Fruit fly (Drosophila melanogaster) whole organism, wandering third instar larva: ENCODE data around the gene Prx1.

Experiments used
- Dfd ChIP-seq: fragments of >200 bp; optimal IDR thresholded peaks from 2 replicates; lab custom pipeline; 2017; ENCODE audit warnings: missing biosample characterization, missing genetic modification characterization
- Dif ChIP-seq: fragments of 200-275, 200-300 bp; sonication (Bioruptor generic); optimal IDR thresholded peaks from 2 replicates; lab custom pipeline; 2018; ENCODE audit warnings: missing biosample characterization, missing genetic modification characterization; ENCODE audit not compliant: partially characterized antibody
- GATAd ChIP-seq: sonication (Bioruptor generic); optimal IDR thresholded peaks from 2 replicates; lab custom pipeline; 2016; ENCODE audit warnings: missing biosample characterization, missing genetic modification characterization
- Hnf4 ChIP-seq: fragments of 200-800 bp; sonication (Bioruptor generic); optimal IDR thresholded peaks from 2 replicates; lab custom pipeline; 2016; ENCODE audit warnings: missing biosample characterization, mild to moderate bottlenecking, missing genetic modification characterization
- Hr78 ChIP-seq: fragments of >200 bp; optimal IDR thresholded peaks from 2 replicates; lab custom pipeline; 2017; ENCODE audit warnings: missing biosample characterization, missing genetic modification characterization
- Hr83 ChIP-seq: fragments of 200-300 bp; sonication (Bioruptor generic); optimal IDR thresholded peaks from 2 replicates; lab custom pipeline; 2016; ENCODE audit warnings: missing biosample characterization, mild to moderate bottlenecking, missing genetic modification characterization, moderate library complexity; ENCODE audit not compliant: poor library complexity, severe bottlenecking
- Jra ChIP-seq: sonication (Bioruptor generic); optimal IDR thresholded peaks from 2 replicates; lab custom pipeline; 2016; ENCODE audit warnings: missing biosample characterization, missing genetic modification characterization
- Mio ChIP-seq: sonication (Bioruptor generic); optimal IDR thresholded peaks from 2 replicates; lab custom pipeline; 2016; ENCODE audit warnings: missing biosample characterization, missing genetic modification characterization
- N ChIP-seq: fragments of >200 bp; optimal IDR thresholded peaks from 2 replicates; lab custom pipeline; 2018; ENCODE audit warnings: missing biosample characterization, missing external identifiers, missing genetic modification characterization
- OdsH ChIP-seq: fragments of 200-800 bp; sonication (Bioruptor generic); optimal IDR thresholded peaks from 2 replicates; lab custom pipeline; 2016; ENCODE audit warnings: missing biosample characterization, mild to moderate bottlenecking, missing genetic modification characterization
- Sp1 ChIP-seq: fragments of 200-800 bp; sonication (Bioruptor generic); optimal IDR thresholded peaks from 3 replicates; lab custom pipeline; 2019; ENCODE audit warnings: missing biosample characterization, mild to moderate bottlenecking, missing genetic modification characterization, moderate library complexity
- br ChIP-seq: fragments of 200-800 bp; sonication (Bioruptor generic); optimal IDR thresholded peaks from 2 replicates; lab custom pipeline; 2016; ENCODE audit warnings: missing biosample characterization, missing genetic modification characterization
- dl ChIP-seq, 2 experiments: fragments of 175-275, 200-275 bp in 1 of 2; fragments of 200-275 bp in 1 of 2; sonication (Bioruptor generic); optimal IDR thresholded peaks; lab custom pipeline; 2018; ENCODE audit warnings: mild to moderate bottlenecking in 2 of 2, missing biosample characterization in 2 of 2, missing genetic modification characterization in 2 of 2, moderate library complexity in 2 of 2; ENCODE audit not compliant: partially characterized antibody in 2 of 2, insufficient read depth in 1 of 2
- dmrt93B ChIP-seq: fragments of 200-800 bp; sonication (Bioruptor generic); optimal IDR thresholded peaks from 2 replicates; lab custom pipeline; 2018; ENCODE audit warnings: missing biosample characterization, mild to moderate bottlenecking, missing genetic modification characterization
- dsf ChIP-seq: sonication (Bioruptor generic); optimal IDR thresholded peaks from 2 replicates; lab custom pipeline; 2016; ENCODE audit warnings: missing biosample characterization, missing genetic modification characterization, borderline replicate concordance
- ey ChIP-seq: fragments of 200-800 bp; sonication (Bioruptor generic); optimal IDR thresholded peaks from 2 replicates; lab custom pipeline; 2016; ENCODE audit warnings: missing biosample characterization, missing genetic modification characterization
- fru ChIP-seq: fragments of 200-800 bp; sonication (Bioruptor generic); optimal IDR thresholded peaks from 3 replicates; lab custom pipeline; 2016; ENCODE audit warnings: missing biosample characterization, mild to moderate bottlenecking, missing genetic modification characterization
- lola ChIP-seq: fragments of >200 bp; optimal IDR thresholded peaks from 2 replicates; lab custom pipeline; 2017; ENCODE audit warnings: missing biosample characterization, missing genetic modification characterization
- pan ChIP-seq: fragments of >200 bp; optimal IDR thresholded peaks from 2 replicates; lab custom pipeline; 2017
- rgr ChIP-seq: fragments of 200-800 bp; sonication (Bioruptor generic); optimal IDR thresholded peaks from 3 replicates; lab custom pipeline; 2016; ENCODE audit warnings: missing biosample characterization, mild to moderate bottlenecking, missing genetic modification characterization
- sage ChIP-seq: fragments of 200-800 bp; sonication (Bioruptor generic); optimal IDR thresholded peaks from 2 replicates; lab custom pipeline; 2016; ENCODE audit warnings: missing biosample characterization, mild to moderate bottlenecking, missing genetic modification characterization
- tai ChIP-seq: sonication (Bioruptor generic); optimal IDR thresholded peaks from 2 replicates; lab custom pipeline; 2016; ENCODE audit warnings: missing biosample characterization, missing genetic modification characterization

The Prx1 gene

dm6 chr3L:15254118-15254517, 46.5 kb downstream of the Prx1 start:
- no peak for TF ChIP-seq dl (GFP tag; optimal IDR thresholded peaks at IDR 0.05; lab: Kevin White, UChicago; ENCODE audit: insufficient read depth in 1 of 2, partially characterized antibody in 2 of 2)
- no peak for TF ChIP-seq Dif (GFP tag; lab: Kevin White, UChicago)
- TF ChIP-seq dsf, result no peak
- TF ChIP-seq pan (lab: Kevin White, UChicago), result no peak

dm6 chr3L:15257154-15257553, 49.5 kb downstream of the Prx1 start:
- TF ChIP-seq rgr (GFP tag; lab: Kevin White, UChicago) (no peak), dmrt93B (no peak), tai (GFP tag; lab: Kevin White, UChicago) (no peak), N (no peak), GATAd (no peak), Mio (GFP tag; lab: Kevin White, UChicago) (no peak), Sp1 (GFP tag; lab: Kevin White, UChicago) (no peak), Hnf4 (no peak), ey (GFP tag; lab: Kevin White, UChicago) (no peak), OdsH (GFP tag; lab: Kevin White, UChicago) (no peak), Dif (GFP tag; lab: Kevin White, UChicago) (no peak), Dfd (GFP tag; lab: Kevin White, UChicago) (no peak), lola (no peak), Hr78 (GFP tag; lab: Kevin White, UChicago) (no peak), sage (GFP tag; lab: Kevin White, UChicago) (no peak), dsf (no peak), br (no peak), Jra (GFP tag; lab: Kevin White, UChicago) (no peak), fru (GFP tag; lab: Kevin White, UChicago) (no peak), Hr83 (no peak)
- TF ChIP-seq, all 38 proteins: peak for 0
